Worm (Caenorhabditis elegans) whole organism, mixed stage, embryonic: ENCODE data around the gene C31B8.7.

Experiments used
- nhr-76 ChIP-seq: sonication (generic microtip); optimal IDR thresholded peaks from 2 replicates; lab custom pipeline; 2017; ENCODE audit warnings: missing biosample characterization, missing genetic modification characterization
- sem-2 ChIP-seq: fragments of 200-800 bp; sonication (Bioruptor generic); optimal IDR thresholded peaks from 2 replicates; lab custom pipeline; 2018; ENCODE audit warnings: mild to moderate bottlenecking, missing genetic modification characterization, missing compliant biosample characterization
- sptf-1 ChIP-seq: sonication (generic microtip); optimal IDR thresholded peaks from 2 replicates; lab custom pipeline; 2017; ENCODE audit warnings: mild to moderate bottlenecking, missing genetic modification characterization, moderate library complexity, missing compliant biosample characterization
- unc-62 ChIP-seq: fragments of 150-350 bp; optimal IDR thresholded peaks from 2 replicates; lab custom pipeline; 2014; ENCODE audit warnings: missing biosample characterization, missing genetic modification reagents, missing genetic modification characterization

ce11 chrV:2870127-2870526, 33.0 kb downstream of the C31B8.7 start, which contains the start of gene srh-243:
- TF ChIP-seq unc-62 (GFP tag; lab: Kevin White, UChicago) (no peak), nhr-76 (tag; lab: Kevin White, UChicago) (no peak), sem-2 (GFP tag; lab: Kevin White, UChicago) (no peak), sptf-1 (tag; lab: Kevin White, UChicago) (no peak)
